Fruit fly (Drosophila melanogaster) whole organism, wandering third instar larva: Measurements from ENCODE around the gene CG15399.

Experiments used
- CG9705 ChIP-seq: fragments of 200-800 bp; sonication (Bioruptor generic); optimal IDR thresholded peaks from 2 replicates; lab custom pipeline; 2018; ENCODE audit warnings: missing biosample characterization, mild to moderate bottlenecking, missing genetic modification characterization
- Hr78 ChIP-seq: fragments of >200 bp; optimal IDR thresholded peaks from 2 replicates; lab custom pipeline; 2017; ENCODE audit warnings: missing biosample characterization, missing genetic modification characterization
- Myc ChIP-seq: fragments of >200 bp; optimal IDR thresholded peaks from 2 replicates; lab custom pipeline; 2017
- N ChIP-seq: fragments of >200 bp; optimal IDR thresholded peaks from 2 replicates; lab custom pipeline; 2018; ENCODE audit warnings: missing biosample characterization, missing external identifiers, missing genetic modification characterization
- Sp1 ChIP-seq: fragments of 200-800 bp; sonication (Bioruptor generic); optimal IDR thresholded peaks from 3 replicates; lab custom pipeline; 2019; ENCODE audit warnings: missing biosample characterization, mild to moderate bottlenecking, missing genetic modification characterization, moderate library complexity
- dmrt93B ChIP-seq: fragments of 200-800 bp; sonication (Bioruptor generic); optimal IDR thresholded peaks from 2 replicates; lab custom pipeline; 2018; ENCODE audit warnings: missing biosample characterization, mild to moderate bottlenecking, missing genetic modification characterization
- dsf ChIP-seq: sonication (Bioruptor generic); optimal IDR thresholded peaks from 2 replicates; lab custom pipeline; 2016; ENCODE audit warnings: missing biosample characterization, missing genetic modification characterization, borderline replicate concordance
- fru ChIP-seq: fragments of 200-800 bp; sonication (Bioruptor generic); optimal IDR thresholded peaks from 3 replicates; lab custom pipeline; 2016; ENCODE audit warnings: missing biosample characterization, mild to moderate bottlenecking, missing genetic modification characterization
- lola ChIP-seq: fragments of >200 bp; optimal IDR thresholded peaks from 2 replicates; lab custom pipeline; 2017; ENCODE audit warnings: missing biosample characterization, missing genetic modification characterization
- psq ChIP-seq: fragments of 200-800 bp; sonication (Bioruptor generic); optimal IDR thresholded peaks from 3 replicates; lab custom pipeline; 2017; ENCODE audit warnings: missing biosample characterization, mild to moderate bottlenecking, missing genetic modification characterization, moderate library complexity
- woc ChIP-seq: sonication (Bioruptor generic); optimal IDR thresholded peaks from 2 replicates; lab custom pipeline; 2016; ENCODE audit warnings: missing biosample characterization, mild to moderate bottlenecking, missing genetic modification characterization

DNA sequence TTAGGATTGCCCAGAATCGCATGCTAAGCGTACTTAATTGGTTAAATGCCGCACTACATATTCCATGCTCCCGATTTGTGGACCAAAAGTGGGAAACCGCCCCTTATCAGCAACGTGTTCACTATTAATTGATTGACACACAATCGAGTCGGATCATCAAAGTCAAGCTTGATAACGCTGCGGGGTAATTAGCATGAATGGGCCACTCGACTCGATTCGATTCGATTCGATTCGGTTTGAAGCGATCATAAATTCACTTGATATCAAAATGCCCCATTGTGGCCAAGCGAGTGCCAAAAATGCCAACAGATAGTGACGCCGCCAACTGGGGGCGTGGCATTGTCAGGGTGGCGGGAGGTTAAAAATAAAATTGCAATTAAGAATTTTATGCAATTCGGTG, 36.0 kb upstream of the CG15399 start:
- no peak for TF ChIP-seq N (GFP tag; lab: Kevin White, UChicago)
- TF ChIP-seq dsf: no peak
- TF ChIP-seq dmrt93B (GFP tag; lab: Kevin White, UChicago): no peak
- no peak for TF ChIP-seq Sp1 (GFP tag; lab: Kevin White, UChicago)
- TF ChIP-seq lola (GFP tag; lab: Kevin White, UChicago): no peak
- no peak for TF ChIP-seq CG9705
- no peak for TF ChIP-seq fru
- no peak for TF ChIP-seq psq (GFP tag; lab: Kevin White, UChicago)
- no peak for TF ChIP-seq Hr78
- TF ChIP-seq woc (GFP tag; lab: Kevin White, UChicago): no peak
- no peak for TF ChIP-seq Myc (lab: Kevin White, UChicago)
